Fruit fly (Drosophila melanogaster): ENCODE data around the gene CG7655.
A peak's percentile ranks its signal among the peaks of the same experiment; 100 is the strongest.

The CG7655 gene

dm6 chr3R:17647444-17647843 lies 35.0 kb upstream of the CG7655 start, which contains the start of gene CG14322 (continued):
- TF ChIP-seq CG10565 (GFP tag; optimal IDR thresholded peaks at IDR 0.05) (no peak), bcd (GFP tag; optimal IDR thresholded peaks at IDR 0.05) (no peak), ab (GFP tag; optimal IDR thresholded peaks at IDR 0.05) (no peak), vvl (GFP tag; IDR thresholded peaks at IDR 0.05) (peak; percentile 45), CG10959 (GFP tag; IDR thresholded peaks at IDR 0.05) (no peak), Dek (tag; optimal IDR thresholded peaks at IDR 0.05) (no peak), Jarid2 (GFP tag; optimal IDR thresholded peaks at IDR 0.05) (no peak), CG3726 (GFP tag; IDR thresholded peaks at IDR 0.05) (no peak), inv (GFP tag; IDR thresholded peaks at IDR 0.05; ENCODE audit: partially characterized antibody) (no peak), chm (GFP tag; IDR thresholded peaks at IDR 0.05) (no peak), ems (GFP tag; optimal IDR thresholded peaks at IDR 0.05) (no peak), Tbp (GFP tag; optimal IDR thresholded peaks at IDR 0.05) (no peak), D19B (GFP tag; optimal IDR thresholded peaks at IDR 0.05) (peak; percentile 94), Sry-β (GFP tag; optimal IDR thresholded peaks at IDR 0.05) (no peak), MBD-R2 (GFP tag; IDR thresholded peaks at IDR 0.05) (peak; percentile 75), Mad (GFP tag; optimal IDR thresholded peaks at IDR 0.05) (no peak), CG2120 (GFP tag; optimal IDR thresholded peaks at IDR 0.05) (peak; percentile 32), Hmr (GFP tag; optimal IDR thresholded peaks at IDR 0.05) (no peak), CG15011 (GFP tag; optimal IDR thresholded peaks at IDR 0.05) (no peak), CG12071 (GFP tag; optimal IDR thresholded peaks at IDR 0.05) (no peak), unc-4 (GFP tag; IDR thresholded peaks at IDR 0.05; ENCODE audit: partially characterized antibody) (0 out of 2 replicates have a peak, but pooled peaks have one; percentile 23), sob (GFP tag; IDR thresholded peaks at IDR 0.05) (no peak), Bgb (GFP tag; IDR thresholded peaks at IDR 0.05; ENCODE audit: partially characterized antibody) (peak; percentile 31; the same call in 1 of the 2 replicates), TFAM (GFP tag; optimal IDR thresholded peaks at IDR 0.05) (no peak), chn (GFP tag; optimal IDR thresholded peaks at IDR 0.05) (no peak), Opbp (GFP tag; IDR thresholded peaks at IDR 0.05; ENCODE audit: partially characterized antibody) (peak; percentile 23; the same call in 2 of the 3 replicates), CG10147 (GFP tag; optimal IDR thresholded peaks at IDR 0.05) (no peak), CG10267 (tag; optimal IDR thresholded peaks at IDR 0.05) (no peak), unpg (GFP tag; optimal IDR thresholded peaks at IDR 0.05) (no peak), CG3838 (GFP tag; optimal IDR thresholded peaks at IDR 0.05) (no peak), CG7839 (tag; optimal IDR thresholded peaks at IDR 0.05) (no peak), eyg (GFP tag; optimal IDR thresholded peaks at IDR 0.05) (no peak), Xbp1 (GFP tag; optimal IDR thresholded peaks at IDR 0.05) (peak; percentile 44), CG13296 (GFP tag; optimal IDR thresholded peaks at IDR 0.05) (no peak), vfl (GFP tag; optimal IDR thresholded peaks at IDR 0.05) (no peak), lov (optimal IDR thresholded peaks at IDR 0.05) (no peak), lov (GFP tag; IDR thresholded peaks at IDR 0.05) (no peak), CG5953 (GFP tag; IDR thresholded peaks at IDR 0.05) (no peak), Vsx1 (GFP tag; optimal IDR thresholded peaks at IDR 0.05) (no peak), dpn (GFP tag; optimal IDR thresholded peaks at IDR 0.05) (peak in 1 of 2 experiments; percentile 25), gem (tag; optimal IDR thresholded peaks at IDR 0.05) (peak; percentile 18), H2.0 (GFP tag; IDR thresholded peaks at IDR 0.05) (no peak), croc (GFP tag; conservative IDR thresholded peaks at IDR 0.05) (no peak), eve (GFP tag; optimal IDR thresholded peaks at IDR 0.05) (no peak), CG2712 (tag; optimal IDR thresholded peaks at IDR 0.05) (peak; percentile 40), ind (GFP tag; optimal IDR thresholded peaks at IDR 0.05) (peak; percentile 1), seq (GFP tag; IDR thresholded peaks at IDR 0.05) (no peak), Gsc (GFP tag; IDR thresholded peaks at IDR 0.05) (no peak), nerfin-1 (tag; optimal IDR thresholded peaks at IDR 0.05) (no peak), lbe (GFP tag; optimal IDR thresholded peaks at IDR 0.05) (no peak), CG3163 (GFP tag; optimal IDR thresholded peaks at IDR 0.05) (no peak), CG17359 (tag; optimal IDR thresholded peaks at IDR 0.05) (no peak)
